Worm (Caenorhabditis elegans) whole organism, L4 larva: ENCODE data around the gene ZK897.10.

Source experiments
- D1046.2 ChIP-seq: fragments of 200-800 bp; sonication (Bioruptor generic); IDR thresholded peaks from 2 replicates; pipeline ENCODE4 v1.3.6; 2022; ENCODE audit warnings: missing genetic modification characterization, missing compliant biosample characterization
- F49E8.2 ChIP-seq: sonication (generic microtip); optimal IDR thresholded peaks from 2 replicates; lab custom pipeline; 2016; ENCODE audit warnings: missing compliant biosample characterization, mild to moderate bottlenecking, missing genetic modification characterization, borderline replicate concordance
- T20F7.1 ChIP-seq: fragments of 200-800 bp; sonication (Bioruptor generic); optimal IDR thresholded peaks from 2 replicates; lab custom pipeline; 2018; ENCODE audit warnings: mild to moderate bottlenecking, missing genetic modification characterization, missing compliant biosample characterization
- Y105C5A.15 ChIP-seq: fragments of 200-800 bp; sonication (Bioruptor generic); IDR thresholded peaks from 2 replicates; pipeline ENCODE4 v1.3.6; 2022; ENCODE audit warnings: missing genetic modification characterization, missing compliant biosample characterization
- Y48G9A.11 ChIP-seq: fragments of 200-800 bp; sonication (Bioruptor generic); IDR thresholded peaks from 2 replicates; pipeline ENCODE4 v1.3.6; 2022; ENCODE audit warnings: missing genetic modification reagents, missing genetic modification characterization, missing compliant biosample characterization
- Y5F2A.4 ChIP-seq: fragments of 200-800 bp; sonication (Bioruptor generic); optimal IDR thresholded peaks from 2 replicates; lab custom pipeline; 2018; ENCODE audit warnings: mild to moderate bottlenecking, missing genetic modification characterization, missing compliant biosample characterization
- aha-1 ChIP-seq: fragments of 150-350 bp; peaks from one replicate; lab custom pipeline; 2014; ENCODE audit warnings: missing biosample characterization, missing genetic modification characterization
- arid-1 ChIP-seq: fragments of 200-800 bp; sonication (Bioruptor generic); conservative IDR thresholded peaks from 2 replicates; pipeline ENCODE4 v1.3.6; 2022; ENCODE audit warnings: missing genetic modification reagents, missing genetic modification characterization, missing compliant biosample characterization
- attf-4 ChIP-seq: sonication (generic microtip); optimal IDR thresholded peaks from 3 replicates; lab custom pipeline; 2017; ENCODE audit warnings: missing biosample characterization, missing genetic modification characterization
- ceh-44 ChIP-seq: fragments of 200-800 bp; sonication (Bioruptor generic); IDR thresholded peaks from 2 replicates; pipeline ENCODE4 v1.3.6; 2022; ENCODE audit warnings: missing genetic modification reagents, missing genetic modification characterization, missing compliant biosample characterization
- daf-19 ChIP-seq: fragments of 200-800 bp; sonication (Bioruptor generic); conservative IDR thresholded peaks from 2 replicates; pipeline ENCODE4 v1.3.6; 2022; ENCODE audit warnings: missing genetic modification characterization, missing compliant biosample characterization
- dmd-6 ChIP-seq: fragments of 200-800 bp; sonication (Bioruptor generic); IDR thresholded peaks from 2 replicates; pipeline ENCODE4 v1.3.6; 2022; ENCODE audit warnings: missing genetic modification reagents, missing genetic modification characterization, missing compliant biosample characterization
- dmd-8 ChIP-seq: fragments of 200-800 bp; sonication (Bioruptor generic); IDR thresholded peaks from 2 replicates; pipeline ENCODE4 v1.3.6; 2022; ENCODE audit warnings: missing genetic modification characterization, missing compliant biosample characterization
- dmd-9 ChIP-seq: fragments of 200-800 bp; sonication (Bioruptor generic); IDR thresholded peaks from 2 replicates; pipeline ENCODE4 v1.3.6; 2022; ENCODE audit warnings: missing genetic modification reagents, missing genetic modification characterization, missing compliant biosample characterization
- dve-1 ChIP-seq: sonication (generic microtip); optimal IDR thresholded peaks from 2 replicates; lab custom pipeline; 2017; ENCODE audit warnings: antibody characterized with exemption, mild to moderate bottlenecking, missing genetic modification characterization, missing compliant biosample characterization; ENCODE audit not compliant: insufficient read depth
- egl-27 ChIP-seq: sonication (generic microtip); optimal IDR thresholded peaks from 3 replicates; lab custom pipeline; 2017; ENCODE audit warnings: missing biosample characterization, missing genetic modification reagents, missing genetic modification characterization
- egl-43 ChIP-seq: fragments of 200-800 bp; sonication (Bioruptor generic); IDR thresholded peaks from 2 replicates; pipeline ENCODE4 v1.3.6; 2022; ENCODE audit warnings: missing genetic modification reagents, missing genetic modification characterization, missing compliant biosample characterization
- fkh-10 ChIP-seq: fragments of 150-350 bp; optimal IDR thresholded peaks from 2 replicates; lab custom pipeline; 2014; ENCODE audit warnings: missing biosample characterization, missing genetic modification reagents, missing genetic modification characterization
- gei-8 ChIP-seq: fragments of 200-800 bp; sonication (Bioruptor generic); optimal IDR thresholded peaks from 2 replicates; lab custom pipeline; 2018; ENCODE audit warnings: mild to moderate bottlenecking, missing genetic modification characterization, missing compliant biosample characterization
- hlh-30 ChIP-seq: sonication (generic microtip); optimal IDR thresholded peaks from 2 replicates; lab custom pipeline; 2017; ENCODE audit warnings: antibody characterized with exemption, mild to moderate bottlenecking, missing genetic modification characterization, missing compliant biosample characterization; ENCODE audit not compliant: insufficient read depth
- jun-1 ChIP-seq: fragments of 150-350 bp; optimal IDR thresholded peaks from 2 replicates; lab custom pipeline; 2014; ENCODE audit warnings: missing biosample characterization, missing genetic modification reagents, missing genetic modification characterization
- lim-7 ChIP-seq: fragments of 200-800 bp; sonication (Bioruptor generic); IDR thresholded peaks from 2 replicates; pipeline ENCODE4 v1.3.6; 2022; ENCODE audit warnings: missing genetic modification characterization, missing compliant biosample characterization
- lin-1 ChIP-seq: fragments of 200-800 bp; sonication (Bioruptor generic); IDR thresholded peaks from 2 replicates; pipeline ENCODE4 v1.3.6; 2022; ENCODE audit warnings: missing genetic modification reagents, missing genetic modification characterization, missing compliant biosample characterization
- lin-29 ChIP-seq: fragments of 200-800 bp; sonication (Bioruptor generic); IDR thresholded peaks from 2 replicates; pipeline ENCODE4 v1.3.6; 2022; ENCODE audit warnings: missing genetic modification reagents, missing genetic modification characterization, missing compliant biosample characterization
- lin-38 ChIP-seq: fragments of 200-800 bp; sonication (Bioruptor generic); IDR thresholded peaks from 2 replicates; pipeline ENCODE4 v1.3.6; 2022; ENCODE audit warnings: missing genetic modification reagents, missing genetic modification characterization, missing compliant biosample characterization
- lin-39 ChIP-seq: fragments of 150-350 bp; optimal IDR thresholded peaks from 2 replicates; lab custom pipeline; 2014; ENCODE audit warnings: missing biosample characterization, missing genetic modification reagents, missing genetic modification characterization
- lir-3 ChIP-seq: sonication (generic microtip); optimal IDR thresholded peaks from 2 replicates; lab custom pipeline; 2016; ENCODE audit warnings: mild to moderate bottlenecking, missing genetic modification characterization, missing compliant biosample characterization
- lsy-2 ChIP-seq, 2 experiments: fragments of 150-350 bp in 1 of 2; sonication (generic microtip) in 1 of 2; optimal IDR thresholded peaks; 2 replicates each; lab custom pipeline; 2014 to 2017; ENCODE audit warnings: missing biosample characterization in 2 of 2, missing genetic modification characterization in 2 of 2
- mdt-29 ChIP-seq: fragments of 200-800 bp; sonication (Bioruptor generic); IDR thresholded peaks from 2 replicates; pipeline ENCODE4 v1.3.6; 2022; ENCODE audit warnings: missing genetic modification reagents, missing genetic modification characterization, missing compliant biosample characterization
- mxl-2 ChIP-seq: fragments of 200-800 bp; sonication (Bioruptor generic); conservative IDR thresholded peaks from 2 replicates; pipeline ENCODE4 v1.3.6; 2022; ENCODE audit warnings: missing genetic modification reagents, missing genetic modification characterization, missing compliant biosample characterization
- nhr-11 ChIP-seq: fragments of 150-350 bp; optimal IDR thresholded peaks from 2 replicates; lab custom pipeline; 2014; ENCODE audit warnings: missing biosample characterization, missing genetic modification characterization
- nhr-41 ChIP-seq: fragments of 200-800 bp; sonication (Bioruptor generic); IDR thresholded peaks from 2 replicates; pipeline ENCODE4 v1.3.6; 2022; ENCODE audit warnings: missing genetic modification reagents, missing genetic modification characterization, missing compliant biosample characterization
- nhr-42 ChIP-seq: fragments of 200-800 bp; sonication (Bioruptor generic); IDR thresholded peaks from 2 replicates; pipeline ENCODE4 v1.3.6; 2022; ENCODE audit warnings: missing genetic modification characterization, missing compliant biosample characterization
- nhr-77 ChIP-seq: fragments of 150-350 bp; optimal IDR thresholded peaks from 2 replicates; lab custom pipeline; 2014; ENCODE audit warnings: missing biosample characterization, missing genetic modification characterization
- saeg-2 ChIP-seq: fragments of 200-800 bp; sonication (Bioruptor generic); IDR thresholded peaks from 2 replicates; pipeline ENCODE4 v1.3.6; 2022; ENCODE audit warnings: missing genetic modification reagents, missing genetic modification characterization, missing compliant biosample characterization
- snpc-1.2 ChIP-seq: fragments of 200-800 bp; sonication (Bioruptor generic); IDR thresholded peaks from 2 replicates; pipeline ENCODE4 v1.3.6; 2022; ENCODE audit warnings: missing genetic modification reagents, missing genetic modification characterization, missing compliant biosample characterization
- snpc-4 ChIP-seq: fragments of 150-350 bp; optimal IDR thresholded peaks from 2 replicates; lab custom pipeline; 2014; ENCODE audit warnings: missing biosample characterization, missing genetic modification characterization
- spr-3 ChIP-seq: fragments of 200-800 bp; sonication (Bioruptor generic); optimal IDR thresholded peaks from 2 replicates; lab custom pipeline; 2018; ENCODE audit warnings: mild to moderate bottlenecking, missing genetic modification characterization, missing compliant biosample characterization
- tag-97 ChIP-seq: fragments of 200-800 bp; sonication (Bioruptor generic); IDR thresholded peaks from 2 replicates; pipeline ENCODE4 v1.3.6; 2022; ENCODE audit warnings: missing genetic modification characterization, missing compliant biosample characterization
- tra-1 ChIP-seq: fragments of 200-800 bp; sonication (Bioruptor generic); IDR thresholded peaks from 2 replicates; pipeline ENCODE4 v1.3.6; 2022; ENCODE audit warnings: missing genetic modification reagents, missing genetic modification characterization, missing compliant biosample characterization
- unc-130 ChIP-seq: sonication (generic microtip); optimal IDR thresholded peaks from 2 replicates; lab custom pipeline; 2016; ENCODE audit warnings: missing genetic modification reagents, missing genetic modification characterization, missing compliant biosample characterization
- unc-39 ChIP-seq: sonication (generic microtip); optimal IDR thresholded peaks from 2 replicates; lab custom pipeline; 2017; ENCODE audit warnings: missing biosample characterization, missing genetic modification characterization
- unc-62 ChIP-seq, 3 experiments: fragments of 150-350 bp in 1 of 3; sonication (generic microtip); optimal IDR thresholded peaks in 2 of 3; peaks in 1 of 3; 1 replicate in 1 of 3; 2 replicates in 2 of 3; lab custom pipeline; 2014 to 2017; ENCODE audit warnings: missing biosample characterization in 3 of 3, missing genetic modification characterization in 3 of 3, missing genetic modification reagents in 3 of 3, missing genotype in 1 of 3
- zag-1 ChIP-seq: fragments of 150-350 bp; optimal IDR thresholded peaks from 2 replicates; lab custom pipeline; 2014; ENCODE audit warnings: missing biosample characterization, missing genetic modification characterization
- zfp-3 ChIP-seq: fragments of 200-800 bp; sonication (Bioruptor generic); conservative IDR thresholded peaks from 2 replicates; pipeline ENCODE4 v1.3.6; 2022; ENCODE audit warnings: missing genetic modification reagents, missing genetic modification characterization, missing compliant biosample characterization
- ztf-11 ChIP-seq: fragments of 150-350 bp; optimal IDR thresholded peaks from 2 replicates; lab custom pipeline; 2014; ENCODE audit warnings: missing biosample characterization, missing genetic modification characterization

ZK897.10 gene

ce11 chrIV:12781804-12782449, 16.8 kb downstream of the ZK897.10 start:
- peak in 1 of 2 experiments; percentile 54 for TF ChIP-seq unc-62 (GFP tag; optimal IDR thresholded peaks at IDR 0.05 in 1 of 2; lab: Kevin White, UChicago)
- TF ChIP-seq unc-62 (tag; optimal IDR thresholded peaks at IDR 0.05; lab: Kevin White, UChicago): no peak
- TF ChIP-seq aha-1 (tag; lab: Kevin White, UChicago): peak; percentile 39
- no peak for TF ChIP-seq egl-43
- no peak for TF ChIP-seq saeg-2
- no peak for TF ChIP-seq mxl-2 (GFP tag; lab: Robert Waterston, UW)
- no peak for TF ChIP-seq zag-1 (tag; lab: Kevin White, UChicago)
- TF ChIP-seq mdt-29 (GFP tag; lab: Robert Waterston, UW): 0 out of 2 replicates have a peak, but pooled peaks have one; percentile 29
- peak; percentile 95 for TF ChIP-seq snpc-1.2 (GFP tag; lab: Robert Waterston, UW)
- TF ChIP-seq ceh-44: peak; percentile 82
- peak; percentile 74 for TF ChIP-seq Y48G9A.11
- peak; percentile 15; the same call in 1 of the 2 replicates for TF ChIP-seq lin-38 (GFP tag; lab: Robert Waterston, UW)
- TF ChIP-seq nhr-77 (tag; lab: Kevin White, UChicago): no peak
- TF ChIP-seq nhr-42 (GFP tag; lab: Robert Waterston, UW): no peak
- TF ChIP-seq dmd-6 (GFP tag; lab: Robert Waterston, UW): no peak
- no peak for TF ChIP-seq lin-29 (GFP tag; lab: Robert Waterston, UW)
- TF ChIP-seq tag-97 (GFP tag; lab: Robert Waterston, UW): no peak
- no peak for TF ChIP-seq attf-4 (tag; lab: Kevin White, UChicago)
- TF ChIP-seq lim-7 (GFP tag; lab: Robert Waterston, UW): 0 out of 2 replicates have a peak, but pooled peaks have one; percentile 49
- no peak for TF ChIP-seq nhr-41
- TF ChIP-seq dmd-9: 0 out of 2 replicates have a peak, but pooled peaks have one; percentile 25
- TF ChIP-seq egl-27 (tag; lab: Kevin White, UChicago): no peak
- TF ChIP-seq F49E8.2 (tag; lab: Kevin White, UChicago): peak; percentile 83
- no peak for TF ChIP-seq daf-19 (GFP tag; lab: Robert Waterston, UW)
- TF ChIP-seq unc-39 (tag; lab: Kevin White, UChicago): no peak
- peak; percentile 39 for TF ChIP-seq unc-130 (GFP tag; lab: Kevin White, UChicago)
- no peak for TF ChIP-seq dve-1 (tag; lab: Kevin White, UChicago)
- no peak for TF ChIP-seq gei-8 (GFP tag; lab: Kevin White, UChicago)
- TF ChIP-seq arid-1 (GFP tag; lab: Robert Waterston, UW): peak; percentile 60; the same call in 1 of the 2 replicates
- no peak for TF ChIP-seq spr-3 (GFP tag; lab: Kevin White, UChicago)
- TF ChIP-seq, all 104 proteins: peak for 12

DNA sequence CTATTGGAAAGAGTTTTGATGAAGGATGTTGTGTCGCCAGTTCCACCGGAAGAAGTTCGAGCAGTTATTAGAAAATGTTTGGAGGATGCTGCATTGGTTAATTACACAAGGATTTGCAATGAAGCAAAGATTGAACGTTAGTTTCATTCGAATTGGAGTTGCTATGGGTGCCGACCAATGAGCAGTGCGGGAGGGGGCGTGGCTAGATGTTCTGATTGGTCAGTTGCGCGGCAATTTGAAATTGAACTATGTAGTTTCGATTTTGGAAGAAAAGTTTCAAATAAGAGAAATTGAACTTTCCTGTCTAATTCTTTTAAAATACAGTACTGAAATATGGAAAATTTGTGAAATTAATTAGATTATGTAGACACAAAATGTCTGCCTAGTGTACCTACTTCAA, 18.0 kb downstream of the ZK897.10 start:
- no peak for TF ChIP-seq fkh-10 (GFP tag; lab: Kevin White, UChicago)
- peak in 1 of 2 experiments; percentile 71 for TF ChIP-seq unc-62 (GFP tag; optimal IDR thresholded peaks at IDR 0.05 in 1 of 2; lab: Kevin White, UChicago)
- no peak for TF ChIP-seq unc-62 (tag; optimal IDR thresholded peaks at IDR 0.05; lab: Kevin White, UChicago)
- TF ChIP-seq, all 104 proteins: peak for 1

ce11 chrIV:12785988-12786387, 20.8 kb downstream of the ZK897.10 start:
- TF ChIP-seq lin-1: no peak
- no peak for TF ChIP-seq egl-43
- TF ChIP-seq snpc-4 (tag; lab: Kevin White, UChicago): peak; percentile 19
- TF ChIP-seq ztf-11 (tag; lab: Kevin White, UChicago): no peak
- TF ChIP-seq Y5F2A.4: no peak
- peak; percentile 33; the same call in 1 of the 2 replicates for TF ChIP-seq lin-38 (GFP tag; lab: Robert Waterston, UW)
- TF ChIP-seq hlh-30 (tag; lab: Kevin White, UChicago): no peak
- no peak for TF ChIP-seq tag-97 (GFP tag; lab: Robert Waterston, UW)
- TF ChIP-seq nhr-11 (tag; lab: Kevin White, UChicago): no peak
- TF ChIP-seq unc-130 (GFP tag; lab: Kevin White, UChicago): no peak
- no peak for TF ChIP-seq Y105C5A.15 (GFP tag; lab: Robert Waterston, UW)
- TF ChIP-seq lsy-2 (tag; optimal IDR thresholded peaks at IDR 0.05; lab: Kevin White, UChicago): no peak
- no peak for TF ChIP-seq lin-39 (tag; lab: Kevin White, UChicago)
- TF ChIP-seq jun-1: no peak
- no peak for TF ChIP-seq dmd-8 (GFP tag; lab: Robert Waterston, UW)
- TF ChIP-seq lir-3 (tag; lab: Kevin White, UChicago): no peak
- TF ChIP-seq D1046.2 (GFP tag; lab: Robert Waterston, UW): no peak
- TF ChIP-seq snpc-1.2 (GFP tag; lab: Robert Waterston, UW): peak; percentile 92
- TF ChIP-seq zfp-3: no peak
- TF ChIP-seq T20F7.1 (GFP tag; lab: Kevin White, UChicago): no peak
- no peak for TF ChIP-seq attf-4 (tag; lab: Kevin White, UChicago)
- TF ChIP-seq tra-1 (GFP tag; lab: Robert Waterston, UW): no peak
